Worm (Caenorhabditis elegans) whole organism, dauer: ENCODE results near the gene Y82E9BR.20.
"Not testable (repeated sequence)": the region's sequence is repeated elsewhere in the genome, so short reads cannot be mapped to it uniquely, and the experiment has no call there.

ENCODE experiments used
- unc-62 ChIP-seq: sonication (generic microtip); optimal IDR thresholded peaks from 2 replicates; lab custom pipeline; 2017; ENCODE audit warnings: missing biosample characterization, missing genetic modification reagents, missing genetic modification characterization

The Y82E9BR.20 gene

ce11 chrIII:1374355-1374807 lies at the start of gene Y82E9BR.20:
Gene Y82E9BR.20 (plus strand): TSS chrIII:1374405.
- no peak for TF ChIP-seq unc-62 (GFP tag; lab: Kevin White, UChicago)

ce11 chrIII:1324513-1324912 lies 49.7 kb upstream of the Y82E9BR.20 start, which contains the start of gene fbxa-14:
Gene fbxa-14 (minus strand): TSS chrIII:1324613.
- no peak for TF ChIP-seq unc-62 (GFP tag; lab: Kevin White, UChicago)

ce11 chrIII:1326490-1326889 lies 47.7 kb upstream of the Y82E9BR.20 start, which contains the start of gene Y82E9BL.18:
Gene Y82E9BL.18 (plus strand): TSS chrIII:1326790.
- no peak for TF ChIP-seq unc-62 (GFP tag; lab: Kevin White, UChicago)

ce11 chrIII:1331894-1332293 lies 42.3 kb upstream of the Y82E9BR.20 start, which contains the start of gene Y82E9BL.19:
Gene Y82E9BL.19 (plus strand): TSS chrIII:1332016.
- TF ChIP-seq unc-62 (GFP tag; lab: Kevin White, UChicago), result no peak

ce11 chrIII:1340240-1340639 lies 34.0 kb upstream of the Y82E9BR.20 start, which contains the start of gene fbxa-5:
Gene fbxa-5 (minus strand): TSS chrIII:1340340.
- no peak for TF ChIP-seq unc-62 (GFP tag; lab: Kevin White, UChicago)

ce11 chrIII:1342488-1342887 lies 31.7 kb upstream of the Y82E9BR.20 start, which contains the start of gene fbxa-26:
Gene fbxa-26 (minus strand): TSS chrIII:1342522.
- no peak for TF ChIP-seq unc-62 (GFP tag; lab: Kevin White, UChicago)

- TF ChIP-seq unc-62 (GFP tag; lab: Kevin White, UChicago), result no peak
Measured at ce11 chrIII:1342919-1343419, 31.2 kb upstream of the Y82E9BR.20 start, which contains the start of gene fbxa-27. Gene fbxa-27 (plus strand): TSS chrIII:1342969.

DNA sequence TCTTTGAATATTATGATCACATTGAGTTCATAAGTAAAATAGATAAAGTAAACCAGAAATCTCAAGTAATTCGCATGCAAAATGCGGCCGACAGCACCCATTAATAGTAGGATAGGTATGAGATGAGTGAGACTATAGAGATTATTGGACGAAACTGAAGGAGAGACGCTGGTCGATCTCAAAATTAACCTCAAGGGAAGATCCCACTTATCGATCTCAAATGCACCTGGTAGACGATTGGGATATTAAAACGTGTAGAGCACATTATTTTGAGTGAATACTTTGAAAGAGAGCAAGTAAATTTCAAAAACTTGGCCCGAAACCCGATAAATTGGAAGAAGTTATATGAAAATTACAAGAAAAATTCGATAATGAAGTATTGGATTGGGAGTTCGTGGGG lies 28.5 kb upstream of the Y82E9BR.20 start, which contains the start of gene Y82E9BL.6:
Y82E9BL.6 (minus strand) TSS at position 101 of the 400 bp plus-strand sequence.
- TF ChIP-seq unc-62 (GFP tag; lab: Kevin White, UChicago), result no peak

- TF ChIP-seq unc-62 (GFP tag; lab: Kevin White, UChicago), result no peak
Measured at ce11 chrIII:1347003-1347402, 27.2 kb upstream of the Y82E9BR.20 start.

DNA sequence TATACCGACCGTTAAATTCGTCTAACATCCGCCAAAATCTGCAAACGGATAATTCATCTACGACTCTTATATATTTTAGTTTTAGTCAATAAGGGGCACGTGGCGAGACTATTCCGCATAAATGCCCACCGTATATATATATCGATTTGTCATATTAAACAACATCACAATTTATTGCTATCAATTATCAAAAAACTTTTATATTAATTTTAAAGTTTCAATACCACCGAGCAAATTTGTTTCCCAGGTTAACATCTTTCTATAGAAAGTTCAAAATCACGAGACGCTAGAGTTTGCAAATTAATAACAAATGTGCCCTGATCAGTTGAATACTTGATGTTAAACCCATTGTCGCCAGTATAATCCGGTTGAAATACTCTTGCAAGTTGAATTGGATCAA lies 26.7 kb upstream of the Y82E9BR.20 start, which contains the start of gene Y82E9BL.5:
Y82E9BL.5 (minus strand) TSS at position 101 of the 400 bp plus-strand sequence.
- no peak for TF ChIP-seq unc-62 (GFP tag; lab: Kevin White, UChicago)

DNA sequence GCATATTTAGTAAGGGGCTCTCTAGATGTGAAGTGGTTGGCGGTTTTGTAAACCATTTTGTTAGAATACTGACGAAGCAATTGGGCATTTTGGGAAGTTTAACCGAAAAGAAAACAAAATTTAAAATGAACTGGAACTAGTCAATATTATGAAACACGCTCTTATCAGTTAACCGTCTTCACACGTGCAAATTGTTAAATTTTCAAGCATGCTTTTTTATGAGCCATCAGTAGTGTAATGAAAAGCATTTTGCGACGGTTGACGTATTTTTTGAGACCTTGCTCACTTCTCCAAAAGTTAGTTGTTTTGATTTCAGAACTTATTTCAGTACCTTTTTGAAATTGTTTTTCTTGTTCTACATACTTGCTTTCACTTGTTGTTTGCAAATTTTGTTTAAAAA lies 24.9 kb upstream of the Y82E9BR.20 start, which contains the start of gene fbxa-25:
fbxa-25 (minus strand) TSS at position 138 of the 400 bp plus-strand sequence.
- no peak for TF ChIP-seq unc-62 (GFP tag; lab: Kevin White, UChicago)

DNA sequence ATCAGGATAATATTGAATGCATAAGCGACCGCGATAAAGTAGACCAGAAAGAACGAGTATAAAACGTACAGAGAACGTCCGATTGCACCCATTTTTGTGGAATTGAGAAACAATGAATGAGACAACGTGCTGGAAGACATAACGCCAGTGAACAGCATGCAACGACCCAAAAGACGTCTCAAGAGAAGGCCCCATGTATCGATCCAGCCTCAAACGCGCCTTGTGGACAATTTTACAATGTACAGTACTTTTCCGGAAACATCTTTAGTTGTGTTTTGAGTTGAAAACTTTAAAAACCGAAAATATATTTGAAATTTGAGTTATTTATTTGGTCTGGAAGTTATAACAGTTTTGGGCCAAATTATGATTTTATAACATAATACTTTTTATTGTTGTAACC lies 23.5 kb upstream of the Y82E9BR.20 start, which contains the start of gene Y82E9BL.3:
Y82E9BL.3 (minus strand) TSS at position 101 of the 400 bp plus-strand sequence.
- TF ChIP-seq unc-62 (GFP tag; lab: Kevin White, UChicago), result no peak

DNA sequence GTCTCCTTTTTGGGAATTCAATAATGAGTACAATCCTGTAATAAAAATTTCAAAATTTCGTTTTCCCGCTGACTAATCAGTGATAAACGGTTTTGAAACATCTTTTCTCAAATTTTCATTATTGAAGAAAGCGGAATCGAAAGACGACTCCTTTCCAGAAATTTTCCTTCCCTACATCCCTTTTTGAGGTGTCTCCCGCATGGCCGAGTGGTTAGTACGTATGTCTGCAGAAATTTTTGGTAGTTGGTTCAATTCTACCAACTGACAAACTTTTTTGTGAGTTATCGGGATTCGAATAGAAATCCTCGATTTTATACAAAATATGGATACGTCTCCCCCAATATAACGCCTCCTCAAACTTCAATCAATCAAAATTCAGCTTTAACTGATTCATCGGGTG lies 19.7 kb upstream of the Y82E9BR.20 start:
- TF ChIP-seq unc-62 (GFP tag; lab: Kevin White, UChicago), result no peak

DNA sequence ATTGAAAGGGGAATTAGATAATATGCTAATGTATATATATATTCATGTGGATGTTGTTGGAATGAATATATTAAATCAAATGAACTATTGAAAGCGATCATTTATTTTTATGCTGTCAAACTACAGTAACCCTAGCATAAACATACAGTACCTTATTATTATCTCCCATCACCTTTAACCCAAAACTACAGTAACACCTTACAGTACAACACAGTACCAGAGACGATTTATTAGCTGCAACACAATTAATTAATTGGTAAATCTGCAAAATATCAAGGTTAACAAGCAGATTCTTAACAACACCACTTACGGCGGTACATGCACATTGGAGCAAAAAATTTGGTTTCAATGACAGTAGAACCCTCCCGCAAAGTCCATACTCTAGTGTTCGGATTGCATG lies 18.9 kb upstream of the Y82E9BR.20 start, which contains the start of gene Y82E9BL.1:
Y82E9BL.1 (minus strand) TSS at position 101 of the 400 bp plus-strand sequence.
- no peak for TF ChIP-seq unc-62 (GFP tag; lab: Kevin White, UChicago)

DNA sequence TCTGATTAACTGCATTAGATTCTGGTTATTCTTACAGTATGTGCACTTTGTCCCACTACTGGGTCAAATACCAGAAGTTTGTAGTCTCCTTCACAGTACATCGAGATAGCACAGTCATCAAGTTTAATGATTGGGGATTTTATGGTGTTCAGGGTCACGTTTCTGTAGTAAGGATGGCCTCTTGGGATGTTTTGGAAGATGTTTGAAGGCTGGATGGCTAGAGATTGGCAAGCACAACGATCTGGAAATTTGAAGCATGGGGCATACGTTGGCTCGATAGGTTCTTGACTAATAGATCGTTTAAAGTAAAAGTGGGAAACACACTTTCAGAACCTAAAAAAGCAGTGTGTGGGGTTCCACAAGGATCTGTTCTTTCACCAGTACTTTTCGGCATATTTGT lies 16.2 kb upstream of the Y82E9BR.20 start, which contains the start of gene Y82E9BR.8:
Y82E9BR.8 (minus strand) TSS at position 101 of the 400 bp plus-strand sequence.
- not testable (repeated sequence) for TF ChIP-seq unc-62 (GFP tag; lab: Kevin White, UChicago)

DNA sequence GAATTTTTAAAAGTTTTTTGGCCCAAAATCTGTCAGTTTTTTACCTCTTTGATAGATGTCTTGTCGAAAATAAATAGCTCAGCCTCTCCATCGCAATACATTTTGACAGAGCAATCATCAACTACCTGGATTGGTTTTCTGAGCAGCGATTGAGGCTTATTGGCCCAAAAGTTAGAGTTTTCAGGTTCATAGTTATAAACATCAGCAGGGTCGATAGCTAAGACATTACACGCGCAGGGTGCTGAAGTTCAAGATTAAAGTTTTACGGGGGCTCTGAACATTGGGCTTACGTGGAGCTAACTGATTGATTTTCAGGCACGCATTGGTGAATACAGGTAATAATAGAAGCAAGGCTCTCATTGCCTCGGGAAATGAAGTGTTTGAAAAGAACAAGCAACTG lies 14.5 kb upstream of the Y82E9BR.20 start, which contains the start of gene Y82E9BR.9:
Y82E9BR.9 (minus strand) TSS at position 101 of the 400 bp plus-strand sequence.
- TF ChIP-seq unc-62 (GFP tag; lab: Kevin White, UChicago), result no peak
